Fruit fly (Drosophila melanogaster): ENCODE data around the gene orb2.
A peak's percentile ranks its signal among the peaks of the same experiment; 100 is the strongest.

The orb2 gene

dm6 chr3L:8954648-8955033 lies 378 bp upstream of the orb2 start, which contains the start of gene GNBP3 (continued):
- TF ChIP-seq dpn (GFP tag; optimal IDR thresholded peaks at IDR 0.05) (peak; percentile 31 to 38), CG30403 (GFP tag; optimal IDR thresholded peaks at IDR 0.05) (peak; percentile 62), CG32772 (GFP tag; IDR thresholded peaks at IDR 0.05) (0 out of 2 replicates have a peak, but pooled peaks have one; percentile 27), psq (GFP tag; optimal IDR thresholded peaks at IDR 0.05) (no peak), CG16779 (GFP tag; IDR thresholded peaks at IDR 0.05) (no peak), CG17829 (tag; optimal IDR thresholded peaks at IDR 0.05) (peak; percentile 59), CG14965 (GFP tag; optimal IDR thresholded peaks at IDR 0.05; ENCODE audit: borderline replicate concordance) (no peak), Bgb (GFP tag; IDR thresholded peaks at IDR 0.05; ENCODE audit: partially characterized antibody) (no peak), CG9876 (GFP tag; optimal IDR thresholded peaks at IDR 0.05) (no peak), bigmax (GFP tag; optimal IDR thresholded peaks at IDR 0.05) (peak; percentile 48), CG1602 (GFP tag; optimal IDR thresholded peaks at IDR 0.05) (peak; percentile 23), tio (GFP tag; optimal IDR thresholded peaks at IDR 0.05) (peak; percentile 38), esg (GFP tag; conservative IDR thresholded peaks at IDR 0.05) (0 out of 2 replicates have a peak, but pooled peaks have one; percentile 17), CG8281 (tag; optimal IDR thresholded peaks at IDR 0.05) (peak; percentile 49), CG15479 (GFP tag; optimal IDR thresholded peaks at IDR 0.05) (no peak), fd64A (GFP tag; optimal IDR thresholded peaks at IDR 0.05) (peak; percentile 2), insv (GFP tag; optimal IDR thresholded peaks at IDR 0.05) (no peak), btn (GFP tag; optimal IDR thresholded peaks at IDR 0.05) (no peak), CG11696 (GFP tag; IDR thresholded peaks at IDR 0.05) (no peak), CG18262 (tag; optimal IDR thresholded peaks at IDR 0.05) (peak; percentile 66), D19A (tag; optimal IDR thresholded peaks at IDR 0.05) (peak; percentile 33), scrt (GFP tag; optimal IDR thresholded peaks at IDR 0.05) (no peak), pita (GFP tag; optimal IDR thresholded peaks at IDR 0.05) (no peak), Hr78 (GFP tag; optimal IDR thresholded peaks at IDR 0.05) (peak in 1 of 2 experiments; percentile 12), twi (tag; optimal IDR thresholded peaks at IDR 0.05) (no peak), mam (GFP tag; optimal IDR thresholded peaks at IDR 0.05) (peak; percentile 55), cas (GFP tag; IDR thresholded peaks at IDR 0.05) (peak; percentile 19; the same call in 1 of the 2 replicates), Chrac-16 (GFP tag; optimal IDR thresholded peaks at IDR 0.05) (peak; percentile 22), CG9797 (GFP tag; optimal IDR thresholded peaks at IDR 0.05) (peak; percentile 33), PHDP (tag; optimal IDR thresholded peaks at IDR 0.05) (peak; percentile 60), CG10543 (GFP tag; optimal IDR thresholded peaks at IDR 0.05) (peak; percentile 56), Hr39 (optimal IDR thresholded peaks at IDR 0.05) (no peak), CG10979 (tag; optimal IDR thresholded peaks at IDR 0.05) (peak; percentile 55), Six4 (GFP tag; optimal IDR thresholded peaks at IDR 0.05) (no peak), so (GFP tag; IDR thresholded peaks at IDR 0.05) (no peak), Ravus (GFP tag; IDR thresholded peaks at IDR 0.05) (no peak; the same call in 1 of the 2 replicates), tx (GFP tag; optimal IDR thresholded peaks at IDR 0.05) (no peak), zfh2 (GFP tag; optimal IDR thresholded peaks at IDR 0.05) (peak; percentile 19), CG34224 (GFP tag; IDR thresholded peaks at IDR 0.05; ENCODE audit: partially characterized antibody) (no peak), Mad (GFP tag; optimal IDR thresholded peaks at IDR 0.05) (no peak), Neu2 (GFP tag; optimal IDR thresholded peaks at IDR 0.05; ENCODE audit: borderline replicate concordance) (no peak), stc (GFP tag; IDR thresholded peaks at IDR 0.05) (peak; percentile 43; the same call in 1 of the 2 replicates), repo (GFP tag; optimal IDR thresholded peaks at IDR 0.05) (no peak), kni (GFP tag; optimal IDR thresholded peaks at IDR 0.05) (peak; percentile 28), CG10147 (GFP tag; optimal IDR thresholded peaks at IDR 0.05) (peak; percentile 87), yki (optimal IDR thresholded peaks at IDR 0.05) (no peak), hkb (optimal IDR thresholded peaks at IDR 0.05) (no peak), hkb (GFP tag; IDR thresholded peaks at IDR 0.05) (peak; percentile 87), Sox102F (GFP tag; optimal IDR thresholded peaks at IDR 0.05) (peak; percentile 25), CG3847 (GFP tag; IDR thresholded peaks at IDR 0.05) (0 out of 2 replicates have a peak, but pooled peaks have one; percentile 7), gsb (GFP tag; IDR thresholded peaks at IDR 0.05) (no peak), seq (GFP tag; IDR thresholded peaks at IDR 0.05) (no peak)

All from whole organism, embryonic.